Fruit fly (Drosophila melanogaster): ENCODE data around the gene CG10357.

dm6 chr3L:3656867-3657266, 41.7 kb downstream of the CG10357 start:
- peak; percentile 70 for TF ChIP-seq CG8301 (tag; optimal IDR thresholded peaks at IDR 0.05)
- TF ChIP-seq Pif1B (GFP tag; optimal IDR thresholded peaks at IDR 0.05): peak; percentile 10
- TF ChIP-seq EcR (GFP tag; optimal IDR thresholded peaks at IDR 0.05): no peak
- TF ChIP-seq CG34367 (tag; optimal IDR thresholded peaks at IDR 0.05): no peak
- TF ChIP-seq rn (GFP tag; IDR thresholded peaks at IDR 0.05): no peak

All from whole organism, pupa.